Fruit fly (Drosophila melanogaster) S2 (cell line): ENCODE data around the gene CG31937.

Experiments
- CG8478 ChIP-seq: fragments of >200 bp; optimal IDR thresholded peaks from 2 replicates; lab custom pipeline; 2018
- CTCF ChIP-seq, 2 experiments: fragments of >200 bp; optimal IDR thresholded peaks; 2 replicates each; lab custom pipeline; 2018

DNA sequence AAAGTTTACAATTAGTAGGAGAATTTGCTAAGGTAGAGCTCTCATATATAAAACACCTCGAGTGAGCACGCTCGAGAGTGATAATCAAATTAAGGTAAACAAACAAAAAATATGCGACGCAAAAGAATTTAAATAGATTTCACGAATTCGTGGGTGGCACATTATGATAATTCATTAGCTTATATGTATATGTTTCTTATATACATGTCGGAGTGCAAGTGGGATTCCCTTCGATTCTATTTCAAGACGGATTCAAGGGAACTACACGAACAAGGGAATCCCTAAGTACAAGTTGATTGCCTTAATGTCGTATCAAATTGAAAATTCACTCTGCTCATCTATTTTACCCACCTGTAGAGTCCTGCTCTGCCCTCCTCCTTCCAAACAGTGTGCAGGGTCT is 12.4 kb upstream of the CG31937 start:
- no peak for TF ChIP-seq CTCF (optimal IDR thresholded peaks at IDR 0.05; lab: Kevin White, UChicago)
- no peak for TF ChIP-seq CG8478 (lab: Kevin White, UChicago)
